Fruit fly (Drosophila melanogaster) S2 (cell line): Measurements from ENCODE around the gene cnir.

Experiments
- CG8478 ChIP-seq: fragments of >200 bp; optimal IDR thresholded peaks from 2 replicates; lab custom pipeline; 2018
- CTCF ChIP-seq, 2 experiments: fragments of >200 bp; optimal IDR thresholded peaks; 2 replicates each; lab custom pipeline; 2018

- TF ChIP-seq CTCF (optimal IDR thresholded peaks at IDR 0.05; lab: Kevin White, UChicago) (no peak), CG8478 (lab: Kevin White, UChicago) (no peak)
Observed at dm6 chr2L:3018212-3018611, 21.4 kb downstream of the cnir start, which contains the start of the genes CG17224 and CG17264.
